Worm (Caenorhabditis elegans): Measurements from ENCODE around the gene cdf-2.

DNA sequence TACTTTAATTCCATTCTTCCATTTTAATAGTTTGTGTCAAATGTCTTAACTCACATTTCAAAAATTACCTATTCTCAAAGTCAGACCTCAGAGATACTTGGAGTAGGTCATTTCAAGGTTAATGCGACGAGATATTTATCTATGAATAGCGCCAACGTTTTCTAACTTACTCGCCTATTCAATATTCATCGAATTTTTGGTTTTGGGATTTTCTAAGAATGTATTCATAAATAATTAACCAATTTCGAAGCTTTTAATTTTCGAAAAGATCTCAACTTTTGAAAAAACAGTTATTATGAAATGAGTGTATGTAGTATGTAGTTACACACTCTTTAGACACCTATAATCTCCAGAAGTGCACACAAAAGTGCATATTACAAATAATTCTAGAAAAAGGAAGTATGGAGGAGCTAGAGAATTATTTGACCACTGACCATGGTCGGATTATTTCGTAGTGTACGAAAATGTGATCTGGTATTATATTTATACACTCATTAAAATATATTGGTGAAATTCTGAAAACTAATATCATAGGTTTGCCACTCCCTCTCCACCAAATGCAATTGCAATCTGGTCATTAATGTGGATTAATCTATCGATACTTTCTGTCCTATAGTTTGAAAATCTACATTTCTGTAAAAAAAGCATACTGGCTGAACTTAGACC is 45.9 kb upstream of the cdf-2 start:
- TF ChIP-seq W03F9.2 (tag; optimal IDR thresholded peaks at IDR 0.05): no peak
- TF ChIP-seq him-1 (tag; optimal IDR thresholded peaks at IDR 0.05): no peak
- TF ChIP-seq dao-5 (tag; optimal IDR thresholded peaks at IDR 0.05): no peak
